Fruit fly (Drosophila melanogaster) whole organism, embryonic: ENCODE data around the gene Pif1.

ENCODE experiments used
- Abd-B ChIP-seq: fragments of 200-800 bp; sonication (Bioruptor generic); optimal IDR thresholded peaks from 2 replicates; lab custom pipeline; 2018; ENCODE audit warnings: missing biosample characterization, mild to moderate bottlenecking, missing genetic modification characterization, moderate library complexity
- CG10267 ChIP-seq: fragments of 200-800 bp; sonication (Bioruptor generic); optimal IDR thresholded peaks from 2 replicates; lab custom pipeline; 2018; ENCODE audit warnings: missing biosample characterization, mild to moderate bottlenecking, missing genetic modification characterization, moderate library complexity
- CG10543 ChIP-seq: fragments of 200-800 bp; sonication (Bioruptor generic); optimal IDR thresholded peaks from 3 replicates; lab custom pipeline; 2017; ENCODE audit warnings: missing biosample characterization, mild to moderate bottlenecking, missing genetic modification characterization, moderate library complexity
- CG12391 ChIP-seq: fragments of 200-800 bp; sonication (Bioruptor generic); optimal IDR thresholded peaks from 3 replicates; lab custom pipeline; 2018; ENCODE audit warnings: missing biosample characterization, mild to moderate bottlenecking, missing genetic modification characterization, moderate library complexity
- CG13775 ChIP-seq: fragments of 200-800 bp; sonication (Bioruptor generic); optimal IDR thresholded peaks from 3 replicates; lab custom pipeline; 2017; ENCODE audit warnings: missing biosample characterization, mild to moderate bottlenecking, missing genetic modification characterization
- CG14050 ChIP-seq: fragments of 200-800 bp; sonication (Bioruptor generic); IDR thresholded peaks from 3 replicates; pipeline ENCODE4 v1.3.6; 2022; ENCODE audit warnings: missing biosample characterization, missing genetic modification characterization
- CG14441 ChIP-seq: fragments of 200-800 bp; sonication (Bioruptor generic); IDR thresholded peaks from 2 replicates; pipeline ENCODE4 v1.3.6; 2022; ENCODE audit warnings: missing biosample characterization, missing genetic modification characterization
- CG14710 ChIP-seq: fragments of 200-800 bp; sonication (Bioruptor generic); optimal IDR thresholded peaks from 3 replicates; lab custom pipeline; 2019; ENCODE audit warnings: missing biosample characterization, mild to moderate bottlenecking, missing genetic modification characterization, moderate library complexity
- CG18476 ChIP-seq: fragments of 200-800 bp; sonication (Bioruptor generic); optimal IDR thresholded peaks from 2 replicates; lab custom pipeline; 2016; ENCODE audit warnings: missing biosample characterization, mild to moderate bottlenecking, missing genetic modification characterization
- CG2120 ChIP-seq: fragments of 200-800 bp; sonication (Bioruptor generic); optimal IDR thresholded peaks from 3 replicates; lab custom pipeline; 2016; ENCODE audit warnings: missing biosample characterization, missing genetic modification characterization
- CG2889 ChIP-seq: fragments of 200-800 bp; sonication (Bioruptor generic); IDR thresholded peaks from 3 replicates; pipeline ENCODE4 v1.3.6; 2022; ENCODE audit warnings: missing biosample characterization, missing genetic modification characterization
- CG30020 ChIP-seq: fragments of 200-800 bp; optimal IDR thresholded peaks from 2 replicates; lab custom pipeline; 2019; ENCODE audit warnings: missing biosample characterization, mild to moderate bottlenecking, missing genetic modification characterization, moderate library complexity
- CG33557 ChIP-seq: fragments of 200-800 bp; sonication (Bioruptor generic); optimal IDR thresholded peaks from 2 replicates; lab custom pipeline; 2019; ENCODE audit warnings: missing biosample characterization, mild to moderate bottlenecking, missing genetic modification characterization, moderate library complexity
- CG3995 ChIP-seq: fragments of 200-800 bp; sonication (Bioruptor generic); optimal IDR thresholded peaks from 3 replicates; lab custom pipeline; 2016; ENCODE audit warnings: missing biosample characterization, missing genetic modification characterization
- CG4424 ChIP-seq: fragments of 200-800 bp; sonication (Bioruptor generic); optimal IDR thresholded peaks from 3 replicates; lab custom pipeline; 2016; ENCODE audit warnings: missing biosample characterization, missing genetic modification characterization
- CG7357 ChIP-seq: fragments of 200-800 bp; sonication (Bioruptor generic); IDR thresholded peaks from 3 replicates; pipeline ENCODE4 v1.3.6; 2022; ENCODE audit warnings: missing biosample characterization, missing genetic modification characterization
- CG7786 ChIP-seq: fragments of 200-800 bp; sonication (Bioruptor generic); optimal IDR thresholded peaks from 2 replicates; lab custom pipeline; 2016; ENCODE audit warnings: missing biosample characterization, missing genetic modification characterization
- CG9437 ChIP-seq: fragments of 200-800 bp; sonication (Bioruptor generic); optimal IDR thresholded peaks from 2 replicates; lab custom pipeline; 2018; ENCODE audit warnings: missing biosample characterization, mild to moderate bottlenecking, missing genetic modification characterization
- CoRest ChIP-seq: fragments of 200-800 bp; sonication (Bioruptor generic); optimal IDR thresholded peaks from 3 replicates; lab custom pipeline; 2018; ENCODE audit warnings: missing biosample characterization, mild to moderate bottlenecking, missing genetic modification characterization, moderate library complexity
- Hr3 ChIP-seq: fragments of 200-800 bp; sonication (Bioruptor generic); optimal IDR thresholded peaks from 3 replicates; lab custom pipeline; 2016; ENCODE audit warnings: missing biosample characterization, missing genetic modification characterization
- Hr51 ChIP-seq, 2 experiments: fragments of 200-800 bp; sonication (Bioruptor generic); optimal IDR thresholded peaks; 2 replicates in 1 of 2; 3 replicates in 1 of 2; lab custom pipeline; 2016 to 2018; ENCODE audit warnings: missing biosample characterization in 2 of 2, missing genetic modification characterization in 2 of 2, mild to moderate bottlenecking in 1 of 2, moderate library complexity in 1 of 2
- MBD-R2 ChIP-seq: fragments of 200-800 bp; sonication (Bioruptor generic); IDR thresholded peaks from 2 replicates; pipeline ENCODE4 v1.3.6; 2022; ENCODE audit warnings: missing biosample characterization, missing genetic modification characterization
- NfI ChIP-seq: fragments of 200-800 bp; sonication (Bioruptor generic); optimal IDR thresholded peaks from 3 replicates; lab custom pipeline; 2018; ENCODE audit warnings: missing biosample characterization, mild to moderate bottlenecking, missing genetic modification characterization, moderate library complexity
- Oaz ChIP-seq: fragments of 200-800 bp; sonication (Bioruptor generic); IDR thresholded peaks from 2 replicates; pipeline ENCODE4 v1.3.6; 2022; ENCODE audit warnings: missing biosample characterization, missing genetic modification characterization
- Rfx ChIP-seq: fragments of 200-800 bp; sonication (Bioruptor generic); IDR thresholded peaks from 2 replicates; pipeline ENCODE4 v1.3.6; 2022; ENCODE audit warnings: missing biosample characterization, missing genetic modification characterization
- Trl ChIP-seq, 3 experiments: fragments of >200 bp in 2 of 3; fragments of 200-800 bp in 1 of 3; sonication (Bioruptor generic) in 1 of 3; optimal IDR thresholded peaks; 2 replicates in 1 of 3; 3 replicates in 2 of 3; lab custom pipeline; 2016 to 2017; ENCODE audit warnings: missing biosample characterization in 1 of 3, missing genetic modification characterization in 1 of 3
- ara ChIP-seq: fragments of 200-800 bp; sonication (Bioruptor generic); IDR thresholded peaks from 2 replicates; pipeline ENCODE4 v1.3.6; 2022; ENCODE audit warnings: missing biosample characterization, missing genetic modification characterization
- dpn ChIP-seq, 2 experiments: fragments of 200-800 bp; sonication (Bioruptor generic); optimal IDR thresholded peaks; 3 replicates each; lab custom pipeline; 2016; ENCODE audit warnings: missing biosample characterization in 2 of 2, missing genetic modification characterization in 2 of 2
- esg ChIP-seq: fragments of 200-800 bp; sonication (Bioruptor generic); conservative IDR thresholded peaks from 2 replicates; pipeline ENCODE4 v1.3.6; 2022; ENCODE audit warnings: missing biosample characterization, missing genetic modification characterization
- fd102C ChIP-seq: fragments of 200-800 bp; sonication (Bioruptor generic); optimal IDR thresholded peaks from 2 replicates; lab custom pipeline; 2018; ENCODE audit warnings: missing biosample characterization, mild to moderate bottlenecking, missing genetic modification characterization, moderate library complexity
- grau ChIP-seq: fragments of 200-800 bp; optimal IDR thresholded peaks from 3 replicates; lab custom pipeline; 2019; ENCODE audit warnings: missing biosample characterization, mild to moderate bottlenecking, missing genetic modification characterization, moderate library complexity
- kni ChIP-seq: fragments of 200-800 bp; sonication (Bioruptor generic); optimal IDR thresholded peaks from 3 replicates; lab custom pipeline; 2017; ENCODE audit warnings: mild to moderate bottlenecking, missing biosample characterization, missing genetic modification reagents, missing genetic modification characterization
- lmd ChIP-seq: fragments of 200-800 bp; sonication (Bioruptor generic); IDR thresholded peaks from 2 replicates; pipeline ENCODE4 v1.3.6; 2022; ENCODE audit warnings: missing biosample characterization, missing genetic modification characterization
- nau ChIP-seq: fragments of 200-800 bp; sonication (Bioruptor generic); optimal IDR thresholded peaks from 3 replicates; lab custom pipeline; 2017; ENCODE audit warnings: missing biosample characterization, mild to moderate bottlenecking, missing genetic modification characterization, missing genetic modification reagents
- nerfin-1 ChIP-seq: fragments of 200-800 bp; sonication (Bioruptor generic); optimal IDR thresholded peaks from 3 replicates; lab custom pipeline; 2019; ENCODE audit warnings: missing biosample characterization, mild to moderate bottlenecking, missing genetic modification characterization, moderate library complexity
- nmo ChIP-seq: fragments of 200-800 bp; sonication (Bioruptor generic); optimal IDR thresholded peaks from 2 replicates; lab custom pipeline; 2018; ENCODE audit warnings: missing biosample characterization, mild to moderate bottlenecking, missing genetic modification characterization, moderate library complexity
- p53 ChIP-seq: fragments of 200-800 bp; sonication (Bioruptor generic); optimal IDR thresholded peaks from 2 replicates; lab custom pipeline; 2016; ENCODE audit warnings: missing biosample characterization, missing genetic modification characterization
- pan ChIP-seq, 4 experiments: fragments of >200 bp in 3 of 4; fragments of 200-800 bp in 1 of 4; sonication (Bioruptor generic) in 1 of 4; optimal IDR thresholded peaks in 3 of 4; IDR thresholded peaks in 1 of 4; 2 replicates each; pipeline versions ENCODE4 v1.3.6 to Lab custom; 2017 to 2022; ENCODE audit warnings: missing biosample characterization in 2 of 4, missing genetic modification characterization in 2 of 4, mixed read lengths in 1 of 4
- pzg ChIP-seq: fragments of 200-800 bp; sonication (Bioruptor generic); optimal IDR thresholded peaks from 3 replicates; lab custom pipeline; 2018; ENCODE audit warnings: missing biosample characterization, mild to moderate bottlenecking, missing genetic modification characterization, moderate library complexity
- rib ChIP-seq: fragments of 200-800 bp; sonication (Bioruptor generic); IDR thresholded peaks from 2 replicates; pipeline ENCODE4 v1.3.6; 2022; ENCODE audit warnings: missing biosample characterization, missing genetic modification characterization
- row ChIP-seq: fragments of 200-800 bp; sonication (Bioruptor generic); IDR thresholded peaks from 3 replicates; pipeline ENCODE4 v1.3.6; 2022; ENCODE audit warnings: missing biosample characterization, missing genetic modification characterization
- run ChIP-seq: fragments of 200-800 bp; sonication (Bioruptor generic); optimal IDR thresholded peaks from 3 replicates; lab custom pipeline; 2018; ENCODE audit warnings: missing biosample characterization, mild to moderate bottlenecking, missing genetic modification characterization
- salm ChIP-seq: fragments of 200-800 bp; sonication (Bioruptor generic); optimal IDR thresholded peaks from 2 replicates; lab custom pipeline; 2018; ENCODE audit warnings: missing biosample characterization, mild to moderate bottlenecking, missing genetic modification characterization
- slbo ChIP-seq: fragments of 200-800 bp; sonication (Bioruptor generic); IDR thresholded peaks from 2 replicates; pipeline ENCODE4 v1.3.6; 2022; ENCODE audit warnings: missing biosample characterization, missing genetic modification characterization
- tin ChIP-seq: fragments of 200-800 bp; sonication (Bioruptor generic); optimal IDR thresholded peaks from 3 replicates; lab custom pipeline; 2016; ENCODE audit warnings: missing biosample characterization, missing genetic modification characterization
- tll ChIP-seq, 2 experiments: fragments of 200-800 bp in 1 of 2; fragments of >200 bp in 1 of 2; sonication (Bioruptor generic) in 1 of 2; optimal IDR thresholded peaks; 2 replicates each; lab custom pipeline; 2017 to 2019; ENCODE audit warnings: missing biosample characterization in 2 of 2, missing genetic modification characterization in 2 of 2, mild to moderate bottlenecking in 1 of 2, moderate library complexity in 1 of 2
- vnd ChIP-seq: fragments of 200-800 bp; sonication (Bioruptor generic); IDR thresholded peaks from 3 replicates; pipeline ENCODE4 v1.3.6; 2022; ENCODE audit warnings: missing biosample characterization, missing genetic modification characterization; ENCODE audit not compliant: partially characterized antibody
- zf30C ChIP-seq: fragments of 200-800 bp; sonication (Bioruptor generic); optimal IDR thresholded peaks from 3 replicates; lab custom pipeline; 2018; ENCODE audit warnings: missing biosample characterization, mild to moderate bottlenecking, missing genetic modification characterization

Gene Pif1

DNA sequence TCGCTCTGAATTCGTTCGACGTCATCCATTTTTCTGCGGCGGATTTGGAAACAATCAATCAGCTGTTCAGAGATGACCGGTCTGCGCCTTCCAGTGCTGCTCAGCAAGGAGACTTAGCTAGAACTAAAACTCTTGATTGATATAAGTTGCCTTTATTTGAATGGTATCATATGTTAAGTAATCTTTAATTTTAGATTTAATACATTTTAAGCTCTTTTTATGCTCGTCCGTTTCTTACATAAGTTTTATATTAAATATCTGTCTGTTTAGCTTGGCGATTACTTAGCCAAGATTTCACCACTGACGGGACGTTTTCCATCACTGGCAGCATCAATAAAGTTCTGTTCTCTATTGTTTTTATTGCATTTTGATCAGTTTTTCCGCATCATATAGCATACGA is 12.8 kb downstream of the Pif1 start, which contains the start of the genes Cog3 and Sec5 (continued):
- no peak; the same call in 1 of the 2 replicates for TF ChIP-seq ara (GFP tag; lab: Robert Waterston, UW)
- TF ChIP-seq CG33557 = peak; percentile 56
- TF ChIP-seq CG10543 (GFP tag; lab: Kevin White, UChicago) = peak; percentile 80
- peak; percentile 65 for TF ChIP-seq tin
- peak; percentile 30 for TF ChIP-seq CG7786
- peak; percentile 73 for TF ChIP-seq grau (tag; lab: Kevin White, UChicago)
- TF ChIP-seq CG2120 (GFP tag; lab: Kevin White, UChicago) = peak; percentile 90
- TF ChIP-seq CG14050 = peak; percentile 17; the same call in 1 of the 3 replicates
- TF ChIP-seq CG3995 (GFP tag; lab: Kevin White, UChicago) = peak; percentile 31
- no peak for TF ChIP-seq nau (GFP tag; lab: Kevin White, UChicago)
- peak; percentile 67 for TF ChIP-seq nerfin-1 (tag; lab: Kevin White, UChicago)
- TF ChIP-seq run (tag; lab: Kevin White, UChicago) = no peak
- no peak for TF ChIP-seq Trl (optimal IDR thresholded peaks at IDR 0.05; lab: Kevin White, UChicago)
- no peak for TF ChIP-seq Trl (GFP tag; optimal IDR thresholded peaks at IDR 0.05; lab: Kevin White, UChicago)
- TF ChIP-seq CG10267 (tag; lab: Kevin White, UChicago) = peak; percentile 98
- TF ChIP-seq MBD-R2 (GFP tag; lab: Robert Waterston, UW) = peak; percentile 93
- TF ChIP-seq Hr3 (GFP tag; lab: Kevin White, UChicago) = peak; percentile 69
- peak; percentile 97 for TF ChIP-seq row (GFP tag; lab: Robert Waterston, UW)
- TF ChIP-seq Abd-B (GFP tag; lab: Kevin White, UChicago) = peak; percentile 77
- peak in 1 of 2 experiments; percentile 35 for TF ChIP-seq tll (GFP tag; optimal IDR thresholded peaks at IDR 0.05; lab: Kevin White, UChicago)
- no peak for TF ChIP-seq zf30C (GFP tag; lab: Kevin White, UChicago)
- TF ChIP-seq CG2889 (GFP tag; lab: Robert Waterston, UW) = no peak
- TF ChIP-seq vnd (GFP tag; lab: Robert Waterston, UW) = 0 out of 3 replicates have a peak, but pooled peaks have one; percentile 21
- TF ChIP-seq slbo (GFP tag; lab: Robert Waterston, UW) = peak; percentile 78
- TF ChIP-seq fd102C (GFP tag; lab: Kevin White, UChicago) = no peak
- TF ChIP-seq CoRest (tag; lab: Kevin White, UChicago) = peak; percentile 72
- peak; percentile 70 for TF ChIP-seq CG4424
- TF ChIP-seq Hr51 (GFP tag; optimal IDR thresholded peaks at IDR 0.05; lab: Kevin White, UChicago) = peak in 1 of 2 experiments; percentile 73
- TF ChIP-seq lmd (GFP tag; lab: Robert Waterston, UW) = peak; percentile 71
- no peak for TF ChIP-seq pan (optimal IDR thresholded peaks at IDR 0.05; lab: Kevin White, UChicago)
- peak in 1 of 2 experiments; percentile 69 for TF ChIP-seq pan (GFP tag; optimal IDR thresholded peaks at IDR 0.05 in 1 of 2, IDR thresholded peaks at IDR 0.05 in 1 of 2)
- TF ChIP-seq CG30020 (tag; lab: Kevin White, UChicago) = peak; percentile 45
- 0 out of 3 replicates have a peak, but pooled peaks have one; percentile 45 for TF ChIP-seq CG7357 (GFP tag; lab: Robert Waterston, UW)
- no peak for TF ChIP-seq p53 (GFP tag; lab: Kevin White, UChicago)
- peak; percentile 45 to 52 for TF ChIP-seq dpn (GFP tag; optimal IDR thresholded peaks at IDR 0.05; lab: Kevin White, UChicago)
- peak; percentile 56 for TF ChIP-seq pzg (GFP tag; lab: Kevin White, UChicago)
- TF ChIP-seq rib (GFP tag; lab: Robert Waterston, UW) = peak; percentile 60
- peak; percentile 79 for TF ChIP-seq CG14710 (tag; lab: Kevin White, UChicago)
- peak; percentile 27; the same call in 1 of the 2 replicates for TF ChIP-seq esg (GFP tag; lab: Robert Waterston, UW)
- peak; percentile 85 for TF ChIP-seq Rfx (GFP tag; lab: Robert Waterston, UW)
- peak; percentile 78 for TF ChIP-seq NfI (GFP tag; lab: Kevin White, UChicago)
- TF ChIP-seq kni (GFP tag; lab: Kevin White, UChicago) = no peak
- peak; percentile 83 for TF ChIP-seq CG12391
- TF ChIP-seq CG18476 (GFP tag; lab: Kevin White, UChicago) = peak; percentile 2
- TF ChIP-seq CG14441 (GFP tag; lab: Robert Waterston, UW) = peak; percentile 59
- TF ChIP-seq salm (tag; lab: Kevin White, UChicago) = no peak
- peak; percentile 72 for TF ChIP-seq nmo
- TF ChIP-seq CG9437 (GFP tag; lab: Kevin White, UChicago) = peak; percentile 59
- TF ChIP-seq CG13775 (GFP tag; lab: Kevin White, UChicago) = peak; percentile 67
- peak; percentile 31; the same call in 1 of the 2 replicates for TF ChIP-seq Oaz
